Worm (Caenorhabditis elegans) whole organism, dauer: ENCODE measurements around the gene madf-11.

ENCODE experiments used
- unc-62 ChIP-seq: sonication (generic microtip); optimal IDR thresholded peaks from 2 replicates; lab custom pipeline; 2017; ENCODE audit warnings: missing biosample characterization, missing genetic modification reagents, missing genetic modification characterization

madf-11 gene

ce11 chrIII:5568679-5569078 is 34.6 kb downstream of the madf-11 start, which contains the start of gene nspb-12:
TSS of gene nspb-12 (minus strand) at chrIII:5568779.
- TF ChIP-seq unc-62 (GFP tag; lab: Kevin White, UChicago), result no peak

- TF ChIP-seq unc-62 (GFP tag; lab: Kevin White, UChicago), result no peak
These were observed 35.0 kb downstream of the madf-11 start for ce11 chrIII:5568265-5568664.

- no peak for TF ChIP-seq unc-62 (GFP tag; lab: Kevin White, UChicago)
These were observed 36.8 kb downstream of the madf-11 start for ce11 chrIII:5566496-5566895.

- no peak for TF ChIP-seq unc-62 (GFP tag; lab: Kevin White, UChicago)
These were observed 37.6 kb downstream of the madf-11 start for ce11 chrIII:5565699-5566098.

ce11 chrIII:5564799-5565198 is 38.5 kb downstream of the madf-11 start, which contains the start of gene mlc-3:
TSS of gene mlc-3 (plus strand) at chrIII:5565025.
- no peak for TF ChIP-seq unc-62 (GFP tag; lab: Kevin White, UChicago)

ce11 chrIII:5564325-5564724 is 39.0 kb downstream of the madf-11 start:
- TF ChIP-seq unc-62 (GFP tag; lab: Kevin White, UChicago), result no peak

ce11 chrIII:5563680-5564079 is 39.6 kb downstream of the madf-11 start:
- TF ChIP-seq unc-62 (GFP tag; lab: Kevin White, UChicago), result no peak

ce11 chrIII:5557246-5557819 is 46.0 kb downstream of the madf-11 start, which contains the start of gene rpc-2:
TSS of gene rpc-2 (plus strand) at chrIII:5557365.
- no peak for TF ChIP-seq unc-62 (GFP tag; lab: Kevin White, UChicago)

- TF ChIP-seq unc-62 (GFP tag; lab: Kevin White, UChicago), result no peak
These were observed 48.3 kb downstream of the madf-11 start, which contains the start of the genes nmad-1 and hach-1 for ce11 chrIII:5554884-5555500. TSS of gene nmad-1 (minus strand) at chrIII:5554934. TSS of gene hach-1 (plus strand) at chrIII:5555450.

- TF ChIP-seq unc-62 (GFP tag; lab: Kevin White, UChicago), result no peak
These were observed 50.2 kb downstream of the madf-11 start for ce11 chrIII:5553098-5553497.

ce11 chrIII:5552072-5552667 is 51.1 kb downstream of the madf-11 start, which contains the start of gene F09F7.6:
TSS of gene F09F7.6 (minus strand) at chrIII:5552135.
- TF ChIP-seq unc-62 (GFP tag; lab: Kevin White, UChicago), result no peak

ce11 chrIII:5550844-5551243 is 52.4 kb downstream of the madf-11 start:
- no peak for TF ChIP-seq unc-62 (GFP tag; lab: Kevin White, UChicago)
